Worm (Caenorhabditis elegans): ENCODE results near the gene tsen-2.

The tsen-2 gene

ce11 chrIII:11866127-11866526 is 31.9 kb downstream of the tsen-2 start:
- no peak for TF ChIP-seq unc-130 (tag; optimal IDR thresholded peaks at IDR 0.05)
- TF ChIP-seq C04F5.9 (tag; optimal IDR thresholded peaks at IDR 0.05) = no peak
- TF ChIP-seq unc-86 (tag; optimal IDR thresholded peaks at IDR 0.05) = no peak
- no peak for TF ChIP-seq nhr-77 (tag; optimal IDR thresholded peaks at IDR 0.05)
- no peak for TF ChIP-seq nhr-237 (tag; optimal IDR thresholded peaks at IDR 0.05)
- TF ChIP-seq snpc-4 (tag; optimal IDR thresholded peaks at IDR 0.05) = no peak
- no peak for TF ChIP-seq tlp-1 (tag; optimal IDR thresholded peaks at IDR 0.05)
- no peak for TF ChIP-seq pag-3 (tag; optimal IDR thresholded peaks at IDR 0.05; ENCODE audit: borderline replicate concordance, insufficient read depth)
- no peak for TF ChIP-seq efl-3 (GFP tag; optimal IDR thresholded peaks at IDR 0.05)
- TF ChIP-seq unc-62 (GFP tag; optimal IDR thresholded peaks at IDR 0.05) = no peak
- TF ChIP-seq pax-3 (tag; optimal IDR thresholded peaks at IDR 0.05) = no peak
- TF ChIP-seq lin-39 (tag; optimal IDR thresholded peaks at IDR 0.05) = no peak
- no peak for TF ChIP-seq sup-37 (GFP tag; optimal IDR thresholded peaks at IDR 0.05)
- TF ChIP-seq ceh-8 (GFP tag; optimal IDR thresholded peaks at IDR 0.05) = no peak
- TF ChIP-seq blmp-1 (tag; optimal IDR thresholded peaks at IDR 0.05) = no peak
- no peak for TF ChIP-seq aly-2 (tag; optimal IDR thresholded peaks at IDR 0.05)
- no peak for TF ChIP-seq nhr-90 (tag; optimal IDR thresholded peaks at IDR 0.05; ENCODE audit: poor library complexity)

- TF ChIP-seq aha-1 (tag; optimal IDR thresholded peaks at IDR 0.05) (no peak), zip-4 (GFP tag; optimal IDR thresholded peaks at IDR 0.05) (no peak), sup-37 (GFP tag; optimal IDR thresholded peaks at IDR 0.05) (no peak)
Measured at ce11 chrIII:11862149-11862548, 35.9 kb downstream of the tsen-2 start, which contains the start of gene Y56A3A.2. TSS of gene Y56A3A.2 (minus strand) at chrIII:11862249.

ce11 chrIII:11861123-11861522 is 36.9 kb downstream of the tsen-2 start:
- TF ChIP-seq efl-1 (optimal IDR thresholded peaks at IDR 0.05) (no peak), efl-1 (GFP tag; optimal IDR thresholded peaks at IDR 0.05 in 1 of 2) (peak in 1 of 2 experiments; percentile 68), C16A3.4 (tag; optimal IDR thresholded peaks at IDR 0.05) (no peak), mef-2 (tag; optimal IDR thresholded peaks at IDR 0.05) (no peak)

- TF ChIP-seq efl-1 (optimal IDR thresholded peaks at IDR 0.05) = no peak
- TF ChIP-seq efl-1 (GFP tag; optimal IDR thresholded peaks at IDR 0.05 in 1 of 2) = peak in 1 of 2 experiments; percentile 91
- no peak for TF ChIP-seq snu-23 (GFP tag; optimal IDR thresholded peaks at IDR 0.05)
Measured at ce11 chrIII:11856852-11857251, 41.2 kb downstream of the tsen-2 start.

ce11 chrIII:11853533-11853932 is 44.5 kb downstream of the tsen-2 start:
- TF ChIP-seq C34B4.2 (tag; optimal IDR thresholded peaks at IDR 0.05) (no peak), nhr-12 (tag; optimal IDR thresholded peaks at IDR 0.05) (no peak), mdl-1 (tag; optimal IDR thresholded peaks at IDR 0.05) (no peak), ceh-8 (GFP tag; optimal IDR thresholded peaks at IDR 0.05) (no peak), fos-1 (tag; optimal IDR thresholded peaks at IDR 0.05) (no peak), blmp-1 (tag; optimal IDR thresholded peaks at IDR 0.05) (no peak), snpc-4 (tag; optimal IDR thresholded peaks at IDR 0.05) (no peak), nhr-28 (tag; optimal IDR thresholded peaks at IDR 0.05) (no peak), lin-13 (GFP tag; optimal IDR thresholded peaks at IDR 0.05) (no peak), ama-1 (optimal IDR thresholded peaks at IDR 0.05) (no peak), ztf-11 (tag; optimal IDR thresholded peaks at IDR 0.05) (no peak)

ce11 chrIII:11849590-11849989 is 48.5 kb downstream of the tsen-2 start:
- TF ChIP-seq nhr-84 (tag; optimal IDR thresholded peaks at IDR 0.05) (no peak), sptf-1 (tag; optimal IDR thresholded peaks at IDR 0.05) (no peak), grh-1 (GFP tag; IDR thresholded peaks at IDR 0.05) (no peak), xbp-1 (tag; optimal IDR thresholded peaks at IDR 0.05) (no peak), unc-86 (tag; optimal IDR thresholded peaks at IDR 0.05) (no peak), hpl-2 (GFP tag; optimal IDR thresholded peaks at IDR 0.05) (no peak), nhr-237 (tag; optimal IDR thresholded peaks at IDR 0.05) (no peak), pag-3 (tag; optimal IDR thresholded peaks at IDR 0.05; ENCODE audit: borderline replicate concordance, insufficient read depth) (no peak), nhr-76 (tag; optimal IDR thresholded peaks at IDR 0.05) (no peak), nhr-47 (tag; optimal IDR thresholded peaks at IDR 0.05) (no peak), alr-1 (tag; optimal IDR thresholded peaks at IDR 0.05; ENCODE audit: borderline replicate concordance) (no peak), ceh-88 (GFP tag; IDR thresholded peaks at IDR 0.05) (no peak), lsy-2 (tag; optimal IDR thresholded peaks at IDR 0.05) (no peak), hlh-4 (tag; optimal IDR thresholded peaks at IDR 0.05) (no peak), ceh-90 (tag; optimal IDR thresholded peaks at IDR 0.05) (no peak), irx-1 (tag; optimal IDR thresholded peaks at IDR 0.05) (no peak), fkh-8 (tag; optimal IDR thresholded peaks at IDR 0.05) (no peak), fkh-10 (GFP tag; optimal IDR thresholded peaks at IDR 0.05) (no peak)

Measured in whole organism, L1 larva.